Worm (Caenorhabditis elegans) whole organism, L4 larva: ENCODE measurements around the gene dhhc-1.

ENCODE experiments used
- D1046.2 ChIP-seq: fragments of 200-800 bp; sonication (Bioruptor generic); IDR thresholded peaks from 2 replicates; pipeline ENCODE4 v1.3.6; 2022; ENCODE audit warnings: missing genetic modification characterization, missing compliant biosample characterization
- F49E8.2 ChIP-seq: sonication (generic microtip); optimal IDR thresholded peaks from 2 replicates; lab custom pipeline; 2016; ENCODE audit warnings: missing compliant biosample characterization, mild to moderate bottlenecking, missing genetic modification characterization, borderline replicate concordance
- R02D3.7 ChIP-seq: fragments of 150-350 bp; sonication (generic microtip); optimal IDR thresholded peaks from 3 replicates; lab custom pipeline; 2014; ENCODE audit warnings: missing biosample characterization, missing genetic modification characterization
- T20F7.1 ChIP-seq: fragments of 200-800 bp; sonication (Bioruptor generic); optimal IDR thresholded peaks from 2 replicates; lab custom pipeline; 2018; ENCODE audit warnings: mild to moderate bottlenecking, missing genetic modification characterization, missing compliant biosample characterization
- Y5F2A.4 ChIP-seq: fragments of 200-800 bp; sonication (Bioruptor generic); optimal IDR thresholded peaks from 2 replicates; lab custom pipeline; 2018; ENCODE audit warnings: mild to moderate bottlenecking, missing genetic modification characterization, missing compliant biosample characterization
- Y75B8A.6 ChIP-seq: fragments of 200-800 bp; sonication (Bioruptor generic); IDR thresholded peaks from 2 replicates; pipeline ENCODE4 v1.3.6; 2022; ENCODE audit warnings: missing genetic modification reagents, missing genetic modification characterization, missing compliant biosample characterization
- ZK337.2 ChIP-seq: fragments of 200-800 bp; sonication (Bioruptor generic); IDR thresholded peaks from 2 replicates; pipeline ENCODE4 v1.3.6; 2022; ENCODE audit warnings: missing genetic modification reagents, missing genetic modification characterization, missing compliant biosample characterization
- aha-1 ChIP-seq: fragments of 150-350 bp; peaks from one replicate; lab custom pipeline; 2014; ENCODE audit warnings: missing biosample characterization, missing genetic modification characterization
- ceh-32 ChIP-seq: sonication (generic microtip); optimal IDR thresholded peaks from 2 replicates; lab custom pipeline; 2016; ENCODE audit warnings: mild to moderate bottlenecking, missing genetic modification characterization, missing compliant biosample characterization; ENCODE audit not compliant: poor library complexity
- daf-16 ChIP-seq, 3 experiments: sonication (generic microtip); optimal IDR thresholded peaks; 2 replicates each; lab custom pipeline; 2016 to 2017; ENCODE audit warnings: missing genetic modification characterization in 3 of 3, missing genetic modification reagents in 3 of 3, mild to moderate bottlenecking in 2 of 3, missing compliant biosample characterization in 2 of 3, missing biosample characterization in 1 of 3, moderate library complexity in 1 of 3
- dmd-6 ChIP-seq: fragments of 200-800 bp; sonication (Bioruptor generic); IDR thresholded peaks from 2 replicates; pipeline ENCODE4 v1.3.6; 2022; ENCODE audit warnings: missing genetic modification reagents, missing genetic modification characterization, missing compliant biosample characterization
- dmd-9 ChIP-seq: fragments of 200-800 bp; sonication (Bioruptor generic); IDR thresholded peaks from 2 replicates; pipeline ENCODE4 v1.3.6; 2022; ENCODE audit warnings: missing genetic modification reagents, missing genetic modification characterization, missing compliant biosample characterization
- duxl-1 ChIP-seq: sonication (generic microtip); optimal IDR thresholded peaks from 2 replicates; lab custom pipeline; 2016; ENCODE audit warnings: mild to moderate bottlenecking, missing genetic modification characterization, moderate library complexity, missing compliant biosample characterization; ENCODE audit not compliant: poor library complexity
- dve-1 ChIP-seq: sonication (generic microtip); optimal IDR thresholded peaks from 2 replicates; lab custom pipeline; 2017; ENCODE audit warnings: antibody characterized with exemption, mild to moderate bottlenecking, missing genetic modification characterization, missing compliant biosample characterization; ENCODE audit not compliant: insufficient read depth
- fkh-10 ChIP-seq: fragments of 150-350 bp; optimal IDR thresholded peaks from 2 replicates; lab custom pipeline; 2014; ENCODE audit warnings: missing biosample characterization, missing genetic modification reagents, missing genetic modification characterization
- fos-1 ChIP-seq: fragments of 150-350 bp; optimal IDR thresholded peaks from 2 replicates; lab custom pipeline; 2014; ENCODE audit warnings: missing biosample characterization, missing genetic modification characterization
- gei-8 ChIP-seq: fragments of 200-800 bp; sonication (Bioruptor generic); optimal IDR thresholded peaks from 2 replicates; lab custom pipeline; 2018; ENCODE audit warnings: mild to moderate bottlenecking, missing genetic modification characterization, missing compliant biosample characterization
- hlh-11 ChIP-seq: fragments of 200-800 bp; sonication (Bioruptor generic); optimal IDR thresholded peaks from 2 replicates; lab custom pipeline; 2018; ENCODE audit warnings: mild to moderate bottlenecking, missing genetic modification characterization, missing compliant biosample characterization
- lin-29 ChIP-seq: fragments of 200-800 bp; sonication (Bioruptor generic); IDR thresholded peaks from 2 replicates; pipeline ENCODE4 v1.3.6; 2022; ENCODE audit warnings: missing genetic modification reagents, missing genetic modification characterization, missing compliant biosample characterization
- lin-38 ChIP-seq: fragments of 200-800 bp; sonication (Bioruptor generic); IDR thresholded peaks from 2 replicates; pipeline ENCODE4 v1.3.6; 2022; ENCODE audit warnings: missing genetic modification reagents, missing genetic modification characterization, missing compliant biosample characterization
- lin-39 ChIP-seq: fragments of 150-350 bp; optimal IDR thresholded peaks from 2 replicates; lab custom pipeline; 2014; ENCODE audit warnings: missing biosample characterization, missing genetic modification reagents, missing genetic modification characterization
- lir-3 ChIP-seq: sonication (generic microtip); optimal IDR thresholded peaks from 2 replicates; lab custom pipeline; 2016; ENCODE audit warnings: mild to moderate bottlenecking, missing genetic modification characterization, missing compliant biosample characterization
- lsy-2 ChIP-seq, 2 experiments: fragments of 150-350 bp in 1 of 2; sonication (generic microtip) in 1 of 2; optimal IDR thresholded peaks; 2 replicates each; lab custom pipeline; 2014 to 2017; ENCODE audit warnings: missing biosample characterization in 2 of 2, missing genetic modification characterization in 2 of 2
- madf-5 ChIP-seq, 2 experiments: fragments of 200-800 bp; sonication (Bioruptor generic); IDR thresholded peaks; 2 replicates each; pipeline ENCODE4 v1.3.6; 2022; ENCODE audit warnings: missing compliant biosample characterization in 2 of 2, missing genetic modification characterization in 2 of 2
- mdl-1 ChIP-seq, 2 experiments: fragments of 150-350 bp in 1 of 2; sonication (generic microtip) in 1 of 2; optimal IDR thresholded peaks; 2 replicates each; lab custom pipeline; 2014 to 2017; ENCODE audit warnings: missing biosample characterization in 2 of 2, missing genetic modification characterization in 2 of 2
- mdt-29 ChIP-seq: fragments of 200-800 bp; sonication (Bioruptor generic); IDR thresholded peaks from 2 replicates; pipeline ENCODE4 v1.3.6; 2022; ENCODE audit warnings: missing genetic modification reagents, missing genetic modification characterization, missing compliant biosample characterization
- mes-2 ChIP-seq: sonication (generic microtip); optimal IDR thresholded peaks from 2 replicates; lab custom pipeline; 2016; ENCODE audit warnings: missing genotype, mild to moderate bottlenecking, missing genetic modification characterization, missing compliant biosample characterization; ENCODE audit not compliant: poor library complexity, severe bottlenecking
- mxl-2 ChIP-seq: fragments of 200-800 bp; sonication (Bioruptor generic); conservative IDR thresholded peaks from 2 replicates; pipeline ENCODE4 v1.3.6; 2022; ENCODE audit warnings: missing genetic modification reagents, missing genetic modification characterization, missing compliant biosample characterization
- mxl-3 ChIP-seq: fragments of 200-800 bp; sonication (Bioruptor generic); optimal IDR thresholded peaks from 2 replicates; lab custom pipeline; 2018; ENCODE audit warnings: mild to moderate bottlenecking, missing genetic modification characterization, missing compliant biosample characterization
- nhr-102 ChIP-seq: sonication (generic microtip); optimal IDR thresholded peaks from 2 replicates; lab custom pipeline; 2016; ENCODE audit warnings: mild to moderate bottlenecking, missing genetic modification characterization, moderate library complexity, missing compliant biosample characterization
- nhr-111 ChIP-seq: fragments of 200-800 bp; sonication (Bioruptor generic); optimal IDR thresholded peaks from 2 replicates; lab custom pipeline; 2018; ENCODE audit warnings: mild to moderate bottlenecking, missing genetic modification characterization, missing compliant biosample characterization
- nhr-28 ChIP-seq: fragments of 150-350 bp; optimal IDR thresholded peaks from 2 replicates; lab custom pipeline; 2014; ENCODE audit warnings: missing biosample characterization, missing genetic modification characterization
- nhr-42 ChIP-seq: fragments of 200-800 bp; sonication (Bioruptor generic); IDR thresholded peaks from 2 replicates; pipeline ENCODE4 v1.3.6; 2022; ENCODE audit warnings: missing genetic modification characterization, missing compliant biosample characterization
- nhr-48 ChIP-seq: sonication (generic microtip); optimal IDR thresholded peaks from 2 replicates; lab custom pipeline; 2016; ENCODE audit warnings: mild to moderate bottlenecking, missing genetic modification characterization, missing compliant biosample characterization
- nhr-6 ChIP-seq: fragments of 150-350 bp; optimal IDR thresholded peaks from 2 replicates; lab custom pipeline; 2014; ENCODE audit warnings: missing biosample characterization, missing genetic modification characterization
- pqm-1 ChIP-seq: sonication (generic microtip); optimal IDR thresholded peaks from 2 replicates; lab custom pipeline; 2017; ENCODE audit warnings: missing biosample characterization, missing genetic modification characterization
- rbr-2 ChIP-seq: sonication (generic microtip); optimal IDR thresholded peaks from 2 replicates; lab custom pipeline; 2016; ENCODE audit warnings: missing genotype, missing genetic modification characterization, missing compliant biosample characterization
- sdz-12 ChIP-seq: fragments of 200-800 bp; sonication (Bioruptor generic); optimal IDR thresholded peaks from 2 replicates; lab custom pipeline; 2018; ENCODE audit warnings: mild to moderate bottlenecking, missing genetic modification characterization, missing compliant biosample characterization
- unc-62 ChIP-seq, 3 experiments: fragments of 150-350 bp in 1 of 3; sonication (generic microtip); optimal IDR thresholded peaks in 2 of 3; peaks in 1 of 3; 1 replicate in 1 of 3; 2 replicates in 2 of 3; lab custom pipeline; 2014 to 2017; ENCODE audit warnings: missing biosample characterization in 3 of 3, missing genetic modification characterization in 3 of 3, missing genetic modification reagents in 3 of 3, missing genotype in 1 of 3
- zip-2 ChIP-seq: fragments of 150-350 bp; optimal IDR thresholded peaks from 2 replicates; lab custom pipeline; 2014; ENCODE audit warnings: missing biosample characterization, missing genetic modification characterization

dhhc-1 gene

DNA sequence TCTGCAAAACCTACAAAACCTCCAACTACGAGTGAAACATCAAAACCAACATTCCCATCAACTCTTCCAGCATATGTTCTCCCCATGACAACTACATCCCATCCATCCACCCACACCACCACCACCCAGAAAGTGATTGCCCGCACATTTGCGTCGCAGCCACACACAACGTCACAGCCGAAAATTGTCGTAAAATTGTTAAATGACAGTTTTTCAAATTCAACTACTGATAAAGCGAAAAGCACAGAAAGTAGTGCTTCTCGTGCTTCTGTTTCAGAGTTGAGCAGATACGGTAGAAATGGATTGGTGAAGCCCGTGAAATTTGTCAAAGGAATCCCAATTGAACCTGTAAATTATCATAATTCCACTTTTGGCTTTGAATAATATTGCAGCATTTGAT is 12.5 kb downstream of the dhhc-1 start:
- TF ChIP-seq nhr-42 (GFP tag; lab: Robert Waterston, UW) (no peak), dmd-6 (GFP tag; lab: Robert Waterston, UW) (peak; percentile 38), daf-16 (GFP tag; optimal IDR thresholded peaks at IDR 0.05; lab: Kevin White, UChicago) (no peak), daf-16 (tag; optimal IDR thresholded peaks at IDR 0.05; lab: Kevin White, UChicago) (peak; percentile 0), lir-3 (tag; lab: Kevin White, UChicago) (no peak), mdt-29 (GFP tag; lab: Robert Waterston, UW) (no peak), nhr-111 (GFP tag; lab: Kevin White, UChicago) (no peak), gei-8 (GFP tag; lab: Kevin White, UChicago) (no peak), hlh-11 (tag; lab: Kevin White, UChicago) (peak; percentile 39), nhr-28 (tag; lab: Kevin White, UChicago) (no peak), nhr-48 (no peak), rbr-2 (tag; lab: Kevin White, UChicago) (no peak), R02D3.7 (no peak), D1046.2 (GFP tag; lab: Robert Waterston, UW) (no peak), fos-1 (no peak), pqm-1 (peak; percentile 19), unc-62 (GFP tag; optimal IDR thresholded peaks at IDR 0.05 in 1 of 2; lab: Kevin White, UChicago) (peak in 1 of 2 experiments; percentile 30), unc-62 (tag; optimal IDR thresholded peaks at IDR 0.05; lab: Kevin White, UChicago) (no peak)

- TF ChIP-seq fkh-10 (GFP tag; lab: Kevin White, UChicago) = no peak
- no peak for TF ChIP-seq Y75B8A.6 (GFP tag; lab: Robert Waterston, UW)
- no peak for TF ChIP-seq ZK337.2
- no peak for TF ChIP-seq mdl-1 (tag; optimal IDR thresholded peaks at IDR 0.05; lab: Kevin White, UChicago)
- TF ChIP-seq hlh-11 (tag; lab: Kevin White, UChicago) = no peak
- no peak for TF ChIP-seq lin-39 (tag; lab: Kevin White, UChicago)
- no peak for TF ChIP-seq lin-38 (GFP tag; lab: Robert Waterston, UW)
- TF ChIP-seq D1046.2 (GFP tag; lab: Robert Waterston, UW) = no peak
- TF ChIP-seq zip-2 (tag; lab: Kevin White, UChicago) = no peak
- no peak for TF ChIP-seq nhr-6 (tag; lab: Kevin White, UChicago)
- no peak for TF ChIP-seq lin-29
- no peak for TF ChIP-seq mxl-3
- no peak for TF ChIP-seq Y5F2A.4
- no peak for TF ChIP-seq sdz-12
- TF ChIP-seq ceh-32 (tag; lab: Kevin White, UChicago) = no peak
- no peak for TF ChIP-seq duxl-1 (tag; lab: Kevin White, UChicago)
- no peak for TF ChIP-seq nhr-102 (tag; lab: Kevin White, UChicago)
Measured at ce11 chrX:15084395-15084794, 15.8 kb downstream of the dhhc-1 start, which contains the start of gene F09B12.5. F09B12.5 (plus strand) TSS chrX:15084695.

ce11 chrX:15083795-15084194 is 16.4 kb downstream of the dhhc-1 start, which contains the start of gene H40L08.1:
H40L08.1 (minus strand) TSS chrX:15084086.
- TF ChIP-seq mes-2 (tag; lab: Kevin White, UChicago) = peak; percentile 56
- TF ChIP-seq dve-1 (tag; lab: Kevin White, UChicago) = peak; percentile 37
- TF ChIP-seq rbr-2 (tag; lab: Kevin White, UChicago) = peak; percentile 3
- peak; percentile 36 for TF ChIP-seq aha-1 (tag; lab: Kevin White, UChicago)
- no peak for TF ChIP-seq dmd-9 (GFP tag; lab: Robert Waterston, UW)
- peak; percentile 94 for TF ChIP-seq T20F7.1
- no peak for TF ChIP-seq D1046.2 (GFP tag; lab: Robert Waterston, UW)
- peak in 1 of 2 experiments; percentile 42 for TF ChIP-seq lsy-2 (tag; optimal IDR thresholded peaks at IDR 0.05; lab: Kevin White, UChicago)
- TF ChIP-seq madf-5 (GFP tag; IDR thresholded peaks at IDR 0.05; lab: Robert Waterston, UW) = no peak
- TF ChIP-seq F49E8.2 (tag; lab: Kevin White, UChicago) = no peak
- no peak for TF ChIP-seq mxl-2 (GFP tag; lab: Robert Waterston, UW)
